Worm (Caenorhabditis elegans): ENCODE measurements around the gene glt-3.

DNA sequence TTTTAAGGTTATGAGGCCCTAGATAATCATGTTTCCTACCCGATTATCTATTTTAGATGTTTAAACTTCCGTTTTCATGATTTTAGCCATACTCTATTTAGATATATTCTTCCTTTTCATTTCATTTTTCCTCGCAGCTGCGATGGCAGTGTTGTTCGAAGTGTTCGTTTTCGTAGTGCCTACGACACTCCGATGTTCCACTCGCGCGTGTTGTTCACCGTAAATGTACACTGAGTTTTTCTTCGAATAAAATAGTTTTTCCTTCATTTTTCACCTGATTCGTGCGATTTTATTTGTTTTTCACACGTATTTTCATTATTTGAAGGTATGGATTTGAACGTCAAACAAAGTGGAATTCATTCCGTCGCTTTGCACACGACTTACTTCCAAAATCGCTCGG is 33.2 kb upstream of the glt-3 start, which contains the start of gene dis-3:
- TF ChIP-seq cog-1 (tag; optimal IDR thresholded peaks at IDR 0.05) (no peak), T22C8.4 (GFP tag; IDR thresholded peaks at IDR 0.05) (no peak), klf-2 (GFP tag; conservative IDR thresholded peaks at IDR 0.05) (no peak), med-1 (GFP tag; optimal IDR thresholded peaks at IDR 0.05; ENCODE audit: insufficient read depth) (no peak)

All from whole organism, midembryonic.